Worm (Caenorhabditis elegans) whole organism, dauer: ENCODE results near the gene agr-1.
"Not testable (repeated sequence)": the region's sequence is repeated elsewhere in the genome, so short reads cannot be mapped to it uniquely, and the experiment has no call there.

ENCODE experiments used
- unc-62 ChIP-seq: sonication (generic microtip); optimal IDR thresholded peaks from 2 replicates; lab custom pipeline; 2017; ENCODE audit warnings: missing biosample characterization, missing genetic modification reagents, missing genetic modification characterization

Gene agr-1

ce11 chrII:6775076-6775475, at the start of gene agr-1:
agr-1 (minus strand) TSS chrII:6775176.
- TF ChIP-seq unc-62 (GFP tag; lab: Kevin White, UChicago) = not testable (repeated sequence)

- no peak for TF ChIP-seq unc-62 (GFP tag; lab: Kevin White, UChicago)
Observed at ce11 chrII:6824524-6824923, 49.5 kb upstream of the agr-1 start.

ce11 chrII:6823912-6824311, 48.9 kb upstream of the agr-1 start:
- TF ChIP-seq unc-62 (GFP tag; lab: Kevin White, UChicago) = no peak

ce11 chrII:6823233-6823632, 48.3 kb upstream of the agr-1 start:
- no peak for TF ChIP-seq unc-62 (GFP tag; lab: Kevin White, UChicago)

ce11 chrII:6822347-6822746, 47.4 kb upstream of the agr-1 start:
- no peak for TF ChIP-seq unc-62 (GFP tag; lab: Kevin White, UChicago)

ce11 chrII:6821832-6822231, 46.9 kb upstream of the agr-1 start:
- no peak for TF ChIP-seq unc-62 (GFP tag; lab: Kevin White, UChicago)

ce11 chrII:6821118-6821517, 46.1 kb upstream of the agr-1 start:
- no peak for TF ChIP-seq unc-62 (GFP tag; lab: Kevin White, UChicago)

- no peak for TF ChIP-seq unc-62 (GFP tag; lab: Kevin White, UChicago)
Observed at ce11 chrII:6820278-6820971, 45.4 kb upstream of the agr-1 start.

- TF ChIP-seq unc-62 (GFP tag; lab: Kevin White, UChicago) = no peak
Observed at ce11 chrII:6816324-6816723, 41.3 kb upstream of the agr-1 start.

- TF ChIP-seq unc-62 (GFP tag; lab: Kevin White, UChicago) = no peak
Observed at ce11 chrII:6812514-6812913, 37.5 kb upstream of the agr-1 start.

- no peak for TF ChIP-seq unc-62 (GFP tag; lab: Kevin White, UChicago)
Observed at ce11 chrII:6810663-6811062, 35.7 kb upstream of the agr-1 start, which contains the start of gene snt-1. snt-1 (plus strand) TSS chrII:6810963.

ce11 chrII:6808539-6808938, 33.6 kb upstream of the agr-1 start:
- TF ChIP-seq unc-62 (GFP tag; lab: Kevin White, UChicago) = no peak

ce11 chrII:6807162-6807561, 32.2 kb upstream of the agr-1 start, which contains the start of gene F31E8.5:
F31E8.5 (minus strand) TSS chrII:6807262.
- no peak for TF ChIP-seq unc-62 (GFP tag; lab: Kevin White, UChicago)

- no peak for TF ChIP-seq unc-62 (GFP tag; lab: Kevin White, UChicago)
Observed at ce11 chrII:6803024-6803423, 28.0 kb upstream of the agr-1 start, which contains the start of gene tab-1. tab-1 (plus strand) TSS chrII:6803324.

ce11 chrII:6801262-6801661, 26.3 kb upstream of the agr-1 start:
- TF ChIP-seq unc-62 (GFP tag; lab: Kevin White, UChicago) = no peak

- TF ChIP-seq unc-62 (GFP tag; lab: Kevin White, UChicago) = no peak
Observed at ce11 chrII:6800104-6800711, 25.2 kb upstream of the agr-1 start, which contains the start of gene F31E8.4. F31E8.4 (minus strand) TSS chrII:6800154.

- no peak for TF ChIP-seq unc-62 (GFP tag; lab: Kevin White, UChicago)
Observed at ce11 chrII:6791891-6792290, 16.9 kb upstream of the agr-1 start, which contains the start of gene T13C2.2. T13C2.2 (plus strand) TSS chrII:6792191.
